Worm (Caenorhabditis elegans): ENCODE data around the gene Y51H7C.41.

ce11 chrII:1368756-1369155 lies 34.4 kb upstream of the Y51H7C.41 start:
- no peak for TF ChIP-seq flt-1 (GFP tag; IDR thresholded peaks at IDR 0.05)
- TF ChIP-seq cog-1 (tag; optimal IDR thresholded peaks at IDR 0.05): no peak

Data from whole organism, midembryonic.